Worm (Caenorhabditis elegans) whole organism, L4 larva: ENCODE measurements around the gene inpp-5K.
A peak's percentile ranks its signal among the peaks of the same experiment; 100 is the strongest.

Experiments
- F10B5.3 ChIP-seq: sonication (generic microtip); optimal IDR thresholded peaks from 2 replicates; lab custom pipeline; 2016; ENCODE audit warnings: mild to moderate bottlenecking, missing genetic modification characterization, missing compliant biosample characterization
- F49E8.2 ChIP-seq: sonication (generic microtip); optimal IDR thresholded peaks from 2 replicates; lab custom pipeline; 2016; ENCODE audit warnings: missing compliant biosample characterization, mild to moderate bottlenecking, missing genetic modification characterization, borderline replicate concordance
- R02D3.7 ChIP-seq: fragments of 150-350 bp; sonication (generic microtip); optimal IDR thresholded peaks from 3 replicates; lab custom pipeline; 2014; ENCODE audit warnings: missing biosample characterization, missing genetic modification characterization
- aha-1 ChIP-seq: fragments of 150-350 bp; peaks from one replicate; lab custom pipeline; 2014; ENCODE audit warnings: missing biosample characterization, missing genetic modification characterization
- aly-2 ChIP-seq: sonication (generic microtip); optimal IDR thresholded peaks from 2 replicates; lab custom pipeline; 2018; ENCODE audit warnings: missing biosample characterization, missing genetic modification characterization
- ces-1 ChIP-seq: fragments of 150-350 bp; sonication (generic microtip); optimal IDR thresholded peaks from 4 replicates; lab custom pipeline; 2014; ENCODE audit warnings: missing biosample characterization, missing genetic modification reagents, missing genetic modification characterization
- lin-13 ChIP-seq: fragments of 150-350 bp; optimal IDR thresholded peaks from 2 replicates; lab custom pipeline; 2014; ENCODE audit warnings: missing biosample characterization, missing genetic modification reagents, missing genetic modification characterization
- lin-38 ChIP-seq: fragments of 200-800 bp; sonication (Bioruptor generic); IDR thresholded peaks from 2 replicates; pipeline ENCODE4 v1.3.6; 2022; ENCODE audit warnings: missing genetic modification reagents, missing genetic modification characterization, missing compliant biosample characterization
- lsy-2 ChIP-seq, 2 experiments: fragments of 150-350 bp in 1 of 2; sonication (generic microtip) in 1 of 2; optimal IDR thresholded peaks; 2 replicates each; lab custom pipeline; 2014 to 2017; ENCODE audit warnings: missing biosample characterization in 2 of 2, missing genetic modification characterization in 2 of 2
- nhr-11 ChIP-seq: fragments of 150-350 bp; optimal IDR thresholded peaks from 2 replicates; lab custom pipeline; 2014; ENCODE audit warnings: missing biosample characterization, missing genetic modification characterization
- nhr-28 ChIP-seq: fragments of 150-350 bp; optimal IDR thresholded peaks from 2 replicates; lab custom pipeline; 2014; ENCODE audit warnings: missing biosample characterization, missing genetic modification characterization
- nhr-41 ChIP-seq: fragments of 200-800 bp; sonication (Bioruptor generic); IDR thresholded peaks from 2 replicates; pipeline ENCODE4 v1.3.6; 2022; ENCODE audit warnings: missing genetic modification reagents, missing genetic modification characterization, missing compliant biosample characterization
- snpc-1.2 ChIP-seq: fragments of 200-800 bp; sonication (Bioruptor generic); IDR thresholded peaks from 2 replicates; pipeline ENCODE4 v1.3.6; 2022; ENCODE audit warnings: missing genetic modification reagents, missing genetic modification characterization, missing compliant biosample characterization
- spr-1 ChIP-seq: sonication (generic microtip); optimal IDR thresholded peaks from 2 replicates; lab custom pipeline; 2016; ENCODE audit warnings: mild to moderate bottlenecking, missing genetic modification characterization, missing compliant biosample characterization
- tra-1 ChIP-seq: fragments of 200-800 bp; sonication (Bioruptor generic); IDR thresholded peaks from 2 replicates; pipeline ENCODE4 v1.3.6; 2022; ENCODE audit warnings: missing genetic modification reagents, missing genetic modification characterization, missing compliant biosample characterization
- vab-7 ChIP-seq: fragments of 200-800 bp; sonication (Bioruptor generic); IDR thresholded peaks from 2 replicates; pipeline ENCODE4 v1.3.6; 2022; ENCODE audit warnings: missing genetic modification reagents, missing genetic modification characterization, missing compliant biosample characterization
- ztf-11 ChIP-seq: fragments of 150-350 bp; optimal IDR thresholded peaks from 2 replicates; lab custom pipeline; 2014; ENCODE audit warnings: missing biosample characterization, missing genetic modification characterization

The inpp-5K gene

DNA sequence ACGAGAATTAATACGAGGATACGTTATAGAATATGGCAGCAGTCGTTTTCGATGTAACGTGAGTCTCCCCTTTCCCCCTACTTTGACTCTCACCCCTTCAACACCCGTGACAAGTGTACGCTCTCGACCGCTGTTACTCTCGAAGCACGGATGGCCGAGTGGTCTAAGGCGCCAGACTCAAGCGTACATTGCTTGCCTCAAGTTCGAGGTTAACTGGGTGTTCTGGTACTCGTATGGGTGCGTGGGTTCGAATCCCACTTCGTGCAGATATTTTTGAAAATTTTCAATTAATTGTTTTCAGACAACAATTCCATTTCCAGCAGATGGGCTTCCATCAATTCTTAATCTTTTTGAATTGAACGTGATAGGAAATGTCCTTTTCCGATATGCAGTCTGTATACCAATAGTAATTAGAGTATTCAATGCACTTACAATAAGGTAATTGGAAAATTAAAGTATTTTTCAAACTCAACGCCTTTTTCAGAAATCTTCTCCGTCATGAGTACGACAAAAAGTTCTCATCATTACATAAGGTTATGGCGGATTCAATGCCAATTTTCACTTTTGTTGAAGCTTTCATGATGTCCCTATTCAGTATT lies 51.6 kb downstream of the inpp-5K start (continued):
- TF ChIP-seq vab-7 (GFP tag; lab: Robert Waterston, UW) (peak; percentile 79), aha-1 (tag; lab: Kevin White, UChicago) (peak; percentile 95), snpc-1.2 (GFP tag; lab: Robert Waterston, UW) (peak; percentile 69; the same call in 1 of the 2 replicates), ztf-11 (tag; lab: Kevin White, UChicago) (no peak), lin-38 (peak; percentile 79), tra-1 (GFP tag; lab: Robert Waterston, UW) (peak; percentile 66), nhr-28 (tag; lab: Kevin White, UChicago) (peak; percentile 33), spr-1 (tag; lab: Kevin White, UChicago) (peak; percentile 51), nhr-11 (tag; lab: Kevin White, UChicago) (peak; percentile 52), lin-13 (peak; percentile 69), lsy-2 (tag; optimal IDR thresholded peaks at IDR 0.05; lab: Kevin White, UChicago) (peak; percentile 1 to 79), R02D3.7 (tag; lab: Kevin White, UChicago) (no peak), aly-2 (tag; lab: Kevin White, UChicago) (no peak), nhr-41 (GFP tag; lab: Robert Waterston, UW) (peak; percentile 54; the same call in 1 of the 2 replicates), ces-1 (GFP tag; lab: Kevin White, UChicago) (no peak), F10B5.3 (tag; lab: Kevin White, UChicago) (no peak), F49E8.2 (peak; percentile 2)
